Worm (Caenorhabditis elegans): ENCODE measurements around the gene R151.2.

DNA sequence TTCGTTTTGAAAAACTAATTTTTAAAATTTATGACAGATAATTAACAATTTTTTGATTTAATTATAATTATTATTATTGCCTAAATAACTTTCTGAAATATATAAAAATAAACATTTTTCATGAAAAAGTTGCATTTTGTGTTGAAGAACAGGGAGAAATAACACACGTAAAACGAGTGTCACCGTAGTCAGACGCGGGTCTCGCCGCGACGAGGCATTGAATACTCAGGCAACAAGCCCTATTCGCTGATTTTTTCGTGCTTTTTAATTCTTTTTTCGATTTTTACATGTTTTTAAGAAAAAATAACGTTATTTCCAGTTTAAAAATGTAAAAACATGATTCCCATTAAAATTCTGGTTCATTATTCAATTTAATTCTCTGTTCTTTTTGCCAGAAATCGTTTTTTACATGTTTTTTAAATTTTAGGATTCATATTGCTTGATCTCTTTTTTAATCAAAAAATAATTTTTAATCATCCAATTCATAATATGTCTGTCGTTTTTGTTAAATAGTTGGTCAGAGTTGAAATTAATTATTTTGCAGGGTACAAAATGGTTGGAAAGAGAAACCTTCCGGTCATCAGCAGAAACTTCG is 1.8 kb upstream of the R151.2 start, which contains the start of gene rpl-6:
- TF ChIP-seq unc-130 (GFP tag; optimal IDR thresholded peaks at IDR 0.05) (no peak), ama-1 (optimal IDR thresholded peaks at IDR 0.05) (peak; percentile 2), ama-1 (GFP tag; optimal IDR thresholded peaks at IDR 0.05) (peak in 1 of 2 experiments; percentile 29), unc-62 (GFP tag; optimal IDR thresholded peaks at IDR 0.05) (no peak), ceh-27 (GFP tag; optimal IDR thresholded peaks at IDR 0.05) (peak; percentile 82), lin-35 (GFP tag; optimal IDR thresholded peaks at IDR 0.05) (peak in 1 of 3 experiments; percentile 86), pha-4 (tag; optimal IDR thresholded peaks at IDR 0.05) (peak; percentile 80), lsy-27 (tag; optimal IDR thresholded peaks at IDR 0.05; ENCODE audit: borderline replicate concordance, insufficient read depth) (peak; percentile 16), attf-6 (GFP tag; IDR thresholded peaks at IDR 0.05) (no peak), Y56A3A.18 (GFP tag; IDR thresholded peaks at IDR 0.05) (no peak), F49E8.2 (tag; optimal IDR thresholded peaks at IDR 0.05; ENCODE audit: insufficient read depth) (peak; percentile 47), snpc-4 (GFP tag; optimal IDR thresholded peaks at IDR 0.05) (no peak), snpc-4 (tag; optimal IDR thresholded peaks at IDR 0.05) (peak; percentile 49 to 76 (median 62)), nfya-1 (tag; optimal IDR thresholded peaks at IDR 0.05; ENCODE audit: borderline replicate concordance, insufficient read depth) (no peak)

Measured in whole organism, young adult.